Worm (Caenorhabditis elegans): ENCODE data around the gene hhat-1.

DNA sequence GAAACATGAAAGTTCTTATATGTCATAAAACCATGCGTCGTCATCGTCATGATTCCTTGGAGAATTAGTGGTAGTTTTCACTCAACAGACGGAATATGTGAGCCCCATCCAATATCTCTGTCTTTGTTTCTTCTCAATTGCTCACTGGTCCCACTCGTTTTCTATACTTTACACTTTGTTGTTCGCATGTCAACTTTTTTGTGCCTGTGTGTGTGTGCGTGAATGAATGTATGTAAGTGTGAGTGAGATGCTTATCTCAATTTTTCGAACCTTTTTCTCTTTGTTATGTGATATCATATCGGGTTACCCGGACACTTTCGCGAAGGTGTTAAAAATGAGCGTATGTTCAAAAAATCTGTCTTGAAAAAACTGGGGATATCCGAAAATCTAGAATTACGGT lies 6.2 kb upstream of the hhat-1 start:
- TF ChIP-seq mxl-1 (tag; optimal IDR thresholded peaks at IDR 0.05) (no peak), lin-35 (GFP tag; optimal IDR thresholded peaks at IDR 0.05) (no peak), D2030.7 (GFP tag; IDR thresholded peaks at IDR 0.05) (no peak), pha-4 (tag; optimal IDR thresholded peaks at IDR 0.05) (no peak), unc-62 (GFP tag; optimal IDR thresholded peaks at IDR 0.05) (no peak), B0035.1 (tag; optimal IDR thresholded peaks at IDR 0.05) (no peak), madf-3 (GFP tag; IDR thresholded peaks at IDR 0.05) (no peak), sptf-2 (GFP tag; optimal IDR thresholded peaks at IDR 0.05) (no peak)
